Fruit fly (Drosophila melanogaster): ENCODE data around the gene ATPsynCF6.
A peak's percentile ranks its signal among the peaks of the same experiment; 100 is the strongest.

DNA sequence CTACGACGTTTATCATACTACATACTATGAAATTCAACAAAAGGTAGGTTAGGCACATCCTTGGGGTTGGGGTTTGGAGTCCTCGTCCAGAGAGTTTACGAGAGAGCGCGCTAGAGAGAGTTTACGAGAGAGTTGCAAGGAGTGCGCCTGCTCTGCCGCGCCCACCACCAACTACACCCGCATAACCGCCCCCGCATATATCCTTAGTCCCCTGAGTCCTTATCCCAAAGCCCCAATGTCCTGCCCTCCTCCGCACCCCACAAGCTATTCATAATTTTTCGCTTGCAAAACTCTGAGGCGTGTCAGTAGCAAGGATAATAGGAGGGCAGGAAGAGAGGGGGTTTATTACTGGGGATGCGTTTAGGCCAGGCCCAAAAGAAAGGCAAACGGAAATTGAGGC lies 27.9 kb upstream of the ATPsynCF6 start:
- TF ChIP-seq CG7839 (tag; optimal IDR thresholded peaks at IDR 0.05) = no peak
- TF ChIP-seq pan (optimal IDR thresholded peaks at IDR 0.05) = no peak
- TF ChIP-seq pan (GFP tag; optimal IDR thresholded peaks at IDR 0.05 in 1 of 2, IDR thresholded peaks at IDR 0.05 in 1 of 2) = no peak
- TF ChIP-seq Ada2b (GFP tag; IDR thresholded peaks at IDR 0.05) = no peak
- peak; percentile 45 to 64 for TF ChIP-seq Trl (optimal IDR thresholded peaks at IDR 0.05)
- no peak for TF ChIP-seq Trl (GFP tag; optimal IDR thresholded peaks at IDR 0.05)
- TF ChIP-seq sens-2 (GFP tag; IDR thresholded peaks at IDR 0.05) = no peak

Measured in whole organism, embryonic.